Fruit fly (Drosophila melanogaster): ENCODE results near the gene Krn.

Gene Krn

DNA sequence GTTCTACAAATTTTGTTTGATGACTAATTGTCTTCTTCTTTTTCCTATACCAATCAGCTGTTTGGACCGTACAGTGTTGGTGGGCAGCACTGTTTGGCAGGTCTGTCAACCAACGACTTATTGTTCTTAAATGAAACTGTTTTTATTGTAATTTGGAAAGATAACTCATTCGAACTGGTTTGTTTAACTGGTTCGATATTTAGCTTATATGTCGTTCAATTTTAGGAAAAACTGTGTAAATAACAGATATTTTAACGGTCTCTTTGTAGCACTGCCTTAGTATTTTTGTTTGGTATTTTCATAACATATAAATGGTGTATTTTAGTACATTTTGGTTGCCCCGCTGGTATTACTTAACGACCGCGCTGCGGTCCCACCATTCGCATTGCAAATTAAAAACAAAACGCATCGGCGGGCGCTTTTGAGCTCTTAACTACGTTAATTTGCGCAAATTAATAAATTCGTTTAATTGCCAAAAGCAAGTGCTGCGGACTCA lies 32.6 kb downstream of the Krn start, which contains the start of the genes Vps60 and anchor (continued):
- TF ChIP-seq knrl (GFP tag; IDR thresholded peaks at IDR 0.05; ENCODE audit: partially characterized antibody) (0 out of 3 replicates have a peak, but pooled peaks have one; percentile 23), CG2199 (GFP tag; IDR thresholded peaks at IDR 0.05) (no peak), Dll (GFP tag; IDR thresholded peaks at IDR 0.05; ENCODE audit: partially characterized antibody) (peak; percentile 50; the same call in 2 of the 4 replicates), Nf-YC (tag; optimal IDR thresholded peaks at IDR 0.05) (peak; percentile 52), CG2129 (GFP tag; IDR thresholded peaks at IDR 0.05; ENCODE audit: partially characterized antibody) (no peak), CG32532 (GFP tag; IDR thresholded peaks at IDR 0.05) (no peak), CG10209 (GFP tag; optimal IDR thresholded peaks at IDR 0.05) (peak; percentile 43), sisA (GFP tag; IDR thresholded peaks at IDR 0.05) (no peak), nom (GFP tag; optimal IDR thresholded peaks at IDR 0.05) (peak; percentile 52), org-1 (GFP tag; optimal IDR thresholded peaks at IDR 0.05) (no peak), trh (GFP tag; optimal IDR thresholded peaks at IDR 0.05) (no peak), Dad (GFP tag; optimal IDR thresholded peaks at IDR 0.05) (peak; percentile 25), CG11247 (GFP tag; IDR thresholded peaks at IDR 0.05) (no peak), lilli (GFP tag; optimal IDR thresholded peaks at IDR 0.05) (peak; percentile 78), HLH3B (GFP tag; IDR thresholded peaks at IDR 0.05) (no peak), ara (GFP tag; IDR thresholded peaks at IDR 0.05) (no peak), sd (tag; optimal IDR thresholded peaks at IDR 0.05) (peak; percentile 34), Mrtf (GFP tag; IDR thresholded peaks at IDR 0.05) (no peak), Hand (GFP tag; optimal IDR thresholded peaks at IDR 0.05) (peak; percentile 16), Myb (GFP tag; optimal IDR thresholded peaks at IDR 0.05) (peak; percentile 89), Ptx1 (GFP tag; IDR thresholded peaks at IDR 0.05) (peak; percentile 47; the same call in 1 of the 2 replicates), Stat92E (GFP tag; optimal IDR thresholded peaks at IDR 0.05) (peak in 1 of 3 experiments; percentile 46), jumu (GFP tag; optimal IDR thresholded peaks at IDR 0.05) (peak; percentile 70), CG15479 (GFP tag; optimal IDR thresholded peaks at IDR 0.05) (no peak), jigr1 (GFP tag; IDR thresholded peaks at IDR 0.05) (no peak), CG10959 (GFP tag; IDR thresholded peaks at IDR 0.05) (no peak), CG3281 (GFP tag; optimal IDR thresholded peaks at IDR 0.05) (peak; percentile 48), CG3407 (GFP tag; optimal IDR thresholded peaks at IDR 0.05) (no peak), CG2116 (GFP tag; optimal IDR thresholded peaks at IDR 0.05) (peak; percentile 79), CG6765 (GFP tag; optimal IDR thresholded peaks at IDR 0.05) (peak; percentile 54), lab (GFP tag; optimal IDR thresholded peaks at IDR 0.05) (peak; percentile 44), Blimp-1 (GFP tag; optimal IDR thresholded peaks at IDR 0.05) (peak; percentile 40), pfk (GFP tag; optimal IDR thresholded peaks at IDR 0.05) (no peak), CG33557 (GFP tag; optimal IDR thresholded peaks at IDR 0.05) (peak; percentile 48), bsh (GFP tag; optimal IDR thresholded peaks at IDR 0.05) (peak in 1 of 2 experiments; percentile 1), CG4282 (GFP tag; optimal IDR thresholded peaks at IDR 0.05) (peak; percentile 13), dmrt99B (tag; optimal IDR thresholded peaks at IDR 0.05) (peak; percentile 21), CG17829 (tag; optimal IDR thresholded peaks at IDR 0.05) (peak; percentile 48), ac (GFP tag; optimal IDR thresholded peaks at IDR 0.05) (no peak), H15 (GFP tag; IDR thresholded peaks at IDR 0.05) (no peak), CG8281 (tag; optimal IDR thresholded peaks at IDR 0.05) (no peak), CG1832 (GFP tag; optimal IDR thresholded peaks at IDR 0.05) (no peak), CG8478 (optimal IDR thresholded peaks at IDR 0.05) (no peak), Elba2 (GFP tag; optimal IDR thresholded peaks at IDR 0.05) (peak; percentile 4), maf-S (GFP tag; optimal IDR thresholded peaks at IDR 0.05) (peak; percentile 65), Oli (tag; optimal IDR thresholded peaks at IDR 0.05) (peak; percentile 3), eve (GFP tag; optimal IDR thresholded peaks at IDR 0.05) (peak in 1 of 2 experiments; percentile 89), CG4707 (GFP tag; optimal IDR thresholded peaks at IDR 0.05) (no peak), hbn (GFP tag; IDR thresholded peaks at IDR 0.05; ENCODE audit: partially characterized antibody) (no peak), Tbp (GFP tag; optimal IDR thresholded peaks at IDR 0.05) (no peak)

All from whole organism, embryonic.